Worm (Caenorhabditis elegans) whole organism, early embryonic: ENCODE measurements around the gene col-10.

ENCODE experiments used
- B0310.2 ChIP-seq: sonication (generic microtip); optimal IDR thresholded peaks from 2 replicates; lab custom pipeline; 2016; ENCODE audit warnings: mild to moderate bottlenecking, missing genetic modification characterization, missing compliant biosample characterization
- F13C5.2 ChIP-seq: sonication (generic microtip); optimal IDR thresholded peaks from 2 replicates; lab custom pipeline; 2017; ENCODE audit warnings: mild to moderate bottlenecking, missing genetic modification characterization, inconsistent platforms, missing compliant biosample characterization
- aly-1 ChIP-seq: sonication (generic microtip); optimal IDR thresholded peaks from 2 replicates; lab custom pipeline; 2016; ENCODE audit warnings: missing genetic modification characterization, missing compliant biosample characterization
- ama-1 ChIP-seq: fragments of 150-350 bp; optimal IDR thresholded peaks from 2 replicates; lab custom pipeline; 2014
- ceh-13 ChIP-seq: fragments of 200-800 bp; sonication (Bioruptor generic); optimal IDR thresholded peaks from 2 replicates; lab custom pipeline; 2018; ENCODE audit warnings: mild to moderate bottlenecking, missing genetic modification characterization, missing compliant biosample characterization
- ceh-36 ChIP-seq: sonication (generic microtip); optimal IDR thresholded peaks from 2 replicates; lab custom pipeline; 2016; ENCODE audit warnings: missing genetic modification characterization, inconsistent platforms, missing compliant biosample characterization
- ets-7 ChIP-seq: sonication (generic microtip); optimal IDR thresholded peaks from 2 replicates; lab custom pipeline; 2016; ENCODE audit warnings: missing genotype, missing genetic modification characterization, missing compliant biosample characterization
- flt-1 ChIP-seq: fragments of 200-800 bp; sonication (Bioruptor generic); IDR thresholded peaks from 2 replicates; pipeline ENCODE4 v1.3.6; 2022; ENCODE audit warnings: missing genetic modification characterization, missing compliant biosample characterization
- hmbx-1 ChIP-seq: sonication (generic microtip); optimal IDR thresholded peaks from 2 replicates; lab custom pipeline; 2016; ENCODE audit warnings: mild to moderate bottlenecking, missing genetic modification characterization, missing compliant biosample characterization
- hmg-4 ChIP-seq: fragments of 200-800 bp; sonication (Bioruptor generic); optimal IDR thresholded peaks from 2 replicates; lab custom pipeline; 2018; ENCODE audit warnings: mild to moderate bottlenecking, missing genetic modification characterization, missing compliant biosample characterization
- hnd-1 ChIP-seq: sonication (generic microtip); optimal IDR thresholded peaks from 2 replicates; lab custom pipeline; 2016; ENCODE audit warnings: missing genetic modification characterization, missing compliant biosample characterization
- pes-1 ChIP-seq: fragments of 200-800 bp; sonication (Bioruptor generic); IDR thresholded peaks from 2 replicates; pipeline ENCODE4 v1.3.6; 2022; ENCODE audit warnings: missing genetic modification reagents, missing genetic modification characterization, missing compliant biosample characterization
- scrt-1 ChIP-seq: fragments of 200-800 bp; sonication (Bioruptor generic); IDR thresholded peaks from 2 replicates; pipeline ENCODE4 v1.3.6; 2022; ENCODE audit warnings: missing genetic modification characterization, missing compliant biosample characterization
- sea-1 ChIP-seq: fragments of 200-800 bp; sonication (Bioruptor generic); conservative IDR thresholded peaks from 2 replicates; pipeline ENCODE4 v1.3.6; 2022; ENCODE audit warnings: missing genetic modification characterization, missing compliant biosample characterization
- tbx-11 ChIP-seq: fragments of 200-800 bp; sonication (Bioruptor generic); IDR thresholded peaks from 2 replicates; pipeline ENCODE4 v1.3.6; 2022; ENCODE audit warnings: missing genetic modification characterization, missing compliant biosample characterization
- tbx-37 ChIP-seq: fragments of 200-800 bp; sonication (Bioruptor generic); conservative IDR thresholded peaks from 2 replicates; pipeline ENCODE4 v1.3.6; 2022; ENCODE audit warnings: missing genetic modification reagents, missing genetic modification characterization, missing compliant biosample characterization
- tra-4 ChIP-seq: sonication (generic microtip); optimal IDR thresholded peaks from 2 replicates; lab custom pipeline; 2017; ENCODE audit warnings: missing genetic modification characterization, missing compliant biosample characterization

The col-10 gene

DNA sequence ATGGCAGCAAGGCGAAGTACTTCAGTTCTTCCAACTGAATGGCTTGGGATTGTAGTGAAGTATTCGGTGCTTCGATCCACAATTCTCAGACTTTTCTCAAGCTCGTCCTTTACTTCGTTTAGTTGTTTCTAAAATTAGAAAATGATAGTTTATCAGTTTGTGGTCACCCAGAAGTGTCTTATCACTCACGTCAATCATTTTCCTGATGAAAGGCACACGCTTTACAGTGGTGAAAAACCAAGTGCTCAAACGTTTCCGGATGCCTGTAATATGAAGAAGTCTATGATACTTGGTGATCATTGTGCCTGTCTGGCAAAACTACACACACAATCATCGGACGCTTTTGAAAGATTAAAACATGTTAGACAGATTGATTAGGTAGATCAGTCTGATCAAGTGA, 18.9 kb downstream of the col-10 start:
- TF ChIP-seq aly-1 (tag; lab: Kevin White, UChicago) (no peak), ceh-13 (GFP tag; lab: Kevin White, UChicago) (no peak), ets-7 (no peak), flt-1 (no peak), hmg-4 (GFP tag; lab: Kevin White, UChicago) (no peak), tbx-37 (GFP tag; lab: Robert Waterston, UW) (no peak), F13C5.2 (no peak), ceh-36 (tag; lab: Kevin White, UChicago) (no peak), pes-1 (no peak), tra-4 (no peak)

DNA sequence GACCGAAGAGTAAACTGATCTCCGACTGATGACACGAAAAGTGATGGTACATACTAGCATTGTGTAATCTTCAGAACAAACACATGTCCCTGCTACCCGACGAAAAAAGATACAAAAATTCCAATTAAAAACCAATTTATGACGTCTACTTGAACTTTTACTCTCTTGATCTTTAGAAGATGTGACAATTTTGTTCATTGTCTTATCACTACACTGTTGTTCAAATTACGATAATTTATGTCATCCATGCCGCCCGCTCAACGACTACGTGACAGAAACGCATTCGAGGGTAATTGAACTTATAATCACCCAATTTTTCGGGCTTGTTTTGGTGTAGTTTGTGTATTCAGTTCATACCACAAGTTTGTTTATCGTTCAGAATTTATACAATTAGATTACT, 21.2 kb downstream of the col-10 start:
- TF ChIP-seq scrt-1 (GFP tag; lab: Robert Waterston, UW) = no peak
- TF ChIP-seq aly-1 (tag; lab: Kevin White, UChicago) = no peak
- no peak for TF ChIP-seq ets-7
- no peak for TF ChIP-seq tbx-37 (GFP tag; lab: Robert Waterston, UW)
- TF ChIP-seq hmg-4 (GFP tag; lab: Kevin White, UChicago) = no peak
- no peak for TF ChIP-seq pes-1
- no peak for TF ChIP-seq hnd-1 (tag; lab: Kevin White, UChicago)
- TF ChIP-seq sea-1 (GFP tag; lab: Robert Waterston, UW) = no peak
- no peak for TF ChIP-seq hmbx-1
- no peak for TF ChIP-seq tra-4
- no peak for TF ChIP-seq ama-1 (lab: Kevin White, UChicago)
- TF ChIP-seq ceh-36 (tag; lab: Kevin White, UChicago) = no peak
- TF ChIP-seq flt-1 = no peak

DNA sequence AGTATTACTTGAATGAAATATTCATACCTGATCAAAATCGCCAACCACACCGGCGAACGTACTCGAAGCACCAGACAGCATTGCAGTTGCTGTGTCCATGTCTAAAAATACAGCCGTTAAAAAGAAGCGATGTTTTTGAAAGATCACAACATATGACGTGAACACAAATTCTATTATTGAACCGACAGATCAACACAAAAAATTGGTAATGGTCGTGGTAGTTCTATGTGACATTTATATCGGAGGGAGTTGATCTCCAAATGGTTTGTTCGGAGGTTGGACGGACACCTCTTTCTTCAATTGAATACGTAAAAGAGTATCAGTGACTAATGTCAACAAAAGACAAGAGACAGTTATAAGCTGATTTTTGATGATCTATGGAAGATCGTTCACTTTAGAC, 23.8 kb downstream of the col-10 start, which contains the start of gene pitr-3:
pitr-3 (minus strand) TSS at position 101 of the 400 bp plus-strand sequence.
- no peak for TF ChIP-seq ets-7
- no peak for TF ChIP-seq hnd-1 (tag; lab: Kevin White, UChicago)
- TF ChIP-seq tbx-37 (GFP tag; lab: Robert Waterston, UW) = no peak
- no peak for TF ChIP-seq sea-1 (GFP tag; lab: Robert Waterston, UW)
- TF ChIP-seq flt-1 = no peak
- TF ChIP-seq tbx-11 (GFP tag; lab: Robert Waterston, UW) = no peak
- TF ChIP-seq tra-4 = no peak
- TF ChIP-seq F13C5.2 = no peak
- TF ChIP-seq B0310.2 = no peak
- no peak for TF ChIP-seq hmbx-1
- no peak for TF ChIP-seq scrt-1 (GFP tag; lab: Robert Waterston, UW)
- TF ChIP-seq ama-1 (lab: Kevin White, UChicago) = no peak
- TF ChIP-seq ceh-13 (GFP tag; lab: Kevin White, UChicago) = no peak
- no peak for TF ChIP-seq ceh-36 (tag; lab: Kevin White, UChicago)
- TF ChIP-seq hmg-4 (GFP tag; lab: Kevin White, UChicago) = no peak
- no peak for TF ChIP-seq aly-1 (tag; lab: Kevin White, UChicago)
- no peak for TF ChIP-seq pes-1

DNA sequence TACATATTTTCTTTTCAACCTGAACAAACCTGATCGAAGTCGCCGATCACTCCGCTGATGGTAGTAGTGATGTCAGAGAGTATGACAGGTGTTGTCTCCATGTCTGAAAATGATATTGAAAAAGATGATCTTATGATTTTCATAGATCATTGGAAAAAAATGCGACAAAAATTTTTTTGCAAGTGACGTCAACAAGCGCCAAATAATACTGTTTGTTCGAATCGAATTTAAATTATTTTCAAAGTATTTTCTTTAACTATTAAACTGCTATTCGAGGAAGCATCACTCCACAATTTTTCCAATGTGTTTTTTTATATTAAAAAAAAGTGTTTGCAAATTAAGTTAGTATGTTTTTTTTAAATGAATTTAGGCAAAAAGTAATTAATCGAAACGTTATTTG, 27.5 kb downstream of the col-10 start, which contains the start of gene pitr-2:
pitr-2 (minus strand) TSS at position 101 of the 400 bp plus-strand sequence.
- TF ChIP-seq flt-1 (no peak), hmg-4 (GFP tag; lab: Kevin White, UChicago) (no peak), ets-7 (no peak), scrt-1 (GFP tag; lab: Robert Waterston, UW) (no peak), ama-1 (lab: Kevin White, UChicago) (no peak), B0310.2 (no peak), ceh-13 (GFP tag; lab: Kevin White, UChicago) (no peak), hnd-1 (tag; lab: Kevin White, UChicago) (no peak)

DNA sequence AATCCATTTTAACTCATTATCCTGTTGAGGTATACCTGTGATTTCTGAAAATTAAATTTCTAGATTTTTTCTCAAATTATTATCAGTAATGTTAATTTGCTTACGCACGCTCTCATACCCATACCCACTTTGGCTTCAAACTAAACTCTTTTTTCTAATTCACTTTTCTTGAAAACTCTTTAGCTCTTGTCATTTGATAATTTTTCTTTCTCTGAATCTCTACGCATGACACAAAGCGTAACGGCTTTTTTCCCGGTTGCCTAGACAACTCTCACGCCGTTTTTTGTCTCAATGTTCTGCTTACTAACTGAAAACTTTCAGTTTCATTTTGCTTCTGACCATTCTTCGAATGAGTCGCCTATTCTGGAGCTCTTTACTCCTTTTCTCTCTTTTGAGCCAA, 31.2 kb downstream of the col-10 start, which contains the start of gene B0222.1:
B0222.1 (plus strand) TSS at position 306 of the 400 bp plus-strand sequence.
- TF ChIP-seq hnd-1 (tag; lab: Kevin White, UChicago) = no peak
- no peak for TF ChIP-seq ceh-13 (GFP tag; lab: Kevin White, UChicago)
- no peak for TF ChIP-seq scrt-1 (GFP tag; lab: Robert Waterston, UW)
- TF ChIP-seq ceh-36 (tag; lab: Kevin White, UChicago) = no peak
- no peak for TF ChIP-seq B0310.2
- TF ChIP-seq aly-1 (tag; lab: Kevin White, UChicago) = no peak
- TF ChIP-seq ets-7 = no peak
- no peak for TF ChIP-seq pes-1
- TF ChIP-seq hmg-4 (GFP tag; lab: Kevin White, UChicago) = no peak
- no peak for TF ChIP-seq F13C5.2
- no peak for TF ChIP-seq ama-1 (lab: Kevin White, UChicago)
- TF ChIP-seq tbx-11 (GFP tag; lab: Robert Waterston, UW) = no peak
- no peak for TF ChIP-seq tbx-37 (GFP tag; lab: Robert Waterston, UW)
- TF ChIP-seq hmbx-1 = no peak
- no peak for TF ChIP-seq tra-4
- TF ChIP-seq flt-1 = no peak
- TF ChIP-seq sea-1 (GFP tag; lab: Robert Waterston, UW) = no peak

DNA sequence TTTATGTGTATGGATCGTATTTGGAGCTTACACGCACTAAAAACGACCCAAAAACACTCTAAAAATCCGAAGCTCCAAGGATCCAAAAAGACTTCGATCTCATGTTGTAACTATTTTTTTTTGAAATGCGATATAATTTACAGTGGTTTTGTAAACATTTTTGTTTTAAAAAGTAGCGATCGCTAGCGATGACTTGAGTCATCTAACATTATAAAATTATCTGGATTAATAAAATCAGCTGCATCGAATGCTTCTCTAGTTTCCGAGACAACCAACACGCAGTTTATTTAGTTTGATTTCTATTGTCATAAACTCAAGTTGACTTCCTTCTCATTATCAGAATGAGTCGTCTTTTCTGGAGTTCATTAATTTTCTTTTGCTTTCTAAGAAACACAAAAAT, 33.1 kb downstream of the col-10 start, which contains the start of gene F21C10.1:
F21C10.1 (plus strand) TSS at position 301 of the 400 bp plus-strand sequence.
- no peak for TF ChIP-seq ets-7

DNA sequence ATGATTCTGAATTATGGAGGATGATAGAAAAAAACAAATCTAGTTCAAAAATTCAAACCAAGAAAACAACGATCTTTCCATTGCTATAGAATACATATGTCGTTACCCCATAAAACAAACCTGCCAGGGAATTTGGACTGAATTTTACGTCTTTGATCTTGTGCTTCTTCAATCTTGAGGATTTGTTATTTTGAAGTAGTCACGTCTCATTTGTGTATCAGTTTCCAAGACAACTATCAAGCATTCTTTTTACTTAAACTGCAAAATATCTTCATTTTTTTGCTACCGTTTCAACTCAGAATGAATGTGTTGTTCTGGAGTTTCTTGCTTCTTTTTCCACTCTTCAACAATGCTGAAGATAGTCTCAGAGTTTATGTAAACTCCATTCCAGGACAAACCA, 34.3 kb downstream of the col-10 start, which contains the start of gene F21C10.19:
F21C10.19 (plus strand) TSS at position 301 of the 400 bp plus-strand sequence.
- TF ChIP-seq B0310.2 = no peak
- TF ChIP-seq ama-1 (lab: Kevin White, UChicago) = no peak
- TF ChIP-seq pes-1 = no peak
- no peak for TF ChIP-seq ceh-36 (tag; lab: Kevin White, UChicago)
- no peak for TF ChIP-seq aly-1 (tag; lab: Kevin White, UChicago)
- TF ChIP-seq hmbx-1 = no peak
- no peak for TF ChIP-seq scrt-1 (GFP tag; lab: Robert Waterston, UW)
- TF ChIP-seq ceh-13 (GFP tag; lab: Kevin White, UChicago) = no peak
- TF ChIP-seq ets-7 = no peak
- TF ChIP-seq tbx-37 (GFP tag; lab: Robert Waterston, UW) = no peak
- no peak for TF ChIP-seq sea-1 (GFP tag; lab: Robert Waterston, UW)
- no peak for TF ChIP-seq flt-1

DNA sequence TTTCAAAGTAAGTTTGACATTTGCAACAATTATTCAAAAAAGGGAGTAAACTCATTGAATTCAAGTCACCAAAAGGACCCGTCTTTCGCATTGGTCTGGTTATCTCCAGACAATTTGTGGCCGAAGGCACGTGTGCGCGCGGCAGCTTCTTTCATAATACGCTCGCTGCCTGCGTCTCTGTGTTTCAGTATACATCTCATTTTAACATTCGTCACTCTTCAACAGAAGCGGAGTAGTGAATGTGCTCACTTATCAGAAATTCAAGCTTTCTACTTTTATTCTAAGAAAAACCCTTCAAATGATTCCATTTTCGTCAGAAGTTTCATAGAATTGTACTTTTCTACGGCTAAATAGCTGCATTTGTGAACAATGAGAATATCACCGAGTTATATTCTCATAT, 36.5 kb downstream of the col-10 start:
- TF ChIP-seq F13C5.2 (no peak), ets-7 (no peak), sea-1 (GFP tag; lab: Robert Waterston, UW) (no peak)
